Worm (Caenorhabditis elegans) whole organism, L1 larva: ENCODE results near the gene Y54G9A.5.

Experiments used
- F16B12.6 ChIP-seq: fragments of 150-350 bp; optimal IDR thresholded peaks from 2 replicates; lab custom pipeline; 2014; ENCODE audit warnings: missing biosample characterization, missing genetic modification characterization
- blmp-1 ChIP-seq: fragments of 150-350 bp; optimal IDR thresholded peaks from 2 replicates; lab custom pipeline; 2014; ENCODE audit warnings: missing biosample characterization, missing genetic modification characterization
- ceh-82 ChIP-seq, 3 experiments: fragments of 150-350 bp in 1 of 3; sonication (generic microtip) in 2 of 3; optimal IDR thresholded peaks; 2 replicates each; lab custom pipeline; 2014 to 2017; ENCODE audit warnings: missing biosample characterization in 3 of 3, missing genetic modification characterization in 3 of 3
- ceh-90 ChIP-seq: sonication (generic microtip); optimal IDR thresholded peaks from 2 replicates; lab custom pipeline; 2016; ENCODE audit warnings: missing genetic modification characterization, missing compliant biosample characterization
- dsc-1 ChIP-seq: sonication (generic microtip); optimal IDR thresholded peaks from 2 replicates; lab custom pipeline; 2016; ENCODE audit warnings: mild to moderate bottlenecking, missing genetic modification characterization, missing compliant biosample characterization
- efl-1 ChIP-seq, 4 experiments: fragments of 150-350 bp; optimal IDR thresholded peaks in 3 of 4; peaks in 1 of 4; 1 replicate in 1 of 4; 2 replicates in 3 of 4; lab custom pipeline; 2014; ENCODE audit warnings: missing biosample characterization in 2 of 4, missing genetic modification characterization in 2 of 4, missing genetic modification reagents in 2 of 4
- egl-27 ChIP-seq, 2 experiments: fragments of 150-350 bp in 1 of 2; sonication (generic microtip); optimal IDR thresholded peaks; 3 replicates each; lab custom pipeline; 2017 to 2018; ENCODE audit warnings: missing biosample characterization in 2 of 2, missing genetic modification characterization in 2 of 2, missing genetic modification reagents in 2 of 2
- elt-3 ChIP-seq, 6 experiments: fragments of 150-350 bp in 1 of 6; sonication (generic microtip); optimal IDR thresholded peaks; 2 replicates each; lab custom pipeline; 2017 to 2018; ENCODE audit warnings: missing biosample characterization in 6 of 6, missing genetic modification characterization in 6 of 6, inconsistent platforms in 1 of 6
- fkh-10 ChIP-seq: sonication (generic microtip); optimal IDR thresholded peaks from 2 replicates; lab custom pipeline; 2017; ENCODE audit warnings: missing biosample characterization, missing genetic modification reagents, missing genetic modification characterization
- fkh-4 ChIP-seq: sonication (generic microtip); optimal IDR thresholded peaks from 2 replicates; lab custom pipeline; 2016; ENCODE audit warnings: missing compliant biosample characterization, missing genetic modification characterization, borderline replicate concordance
- fkh-8 ChIP-seq: sonication (generic microtip); optimal IDR thresholded peaks from 2 replicates; lab custom pipeline; 2016; ENCODE audit warnings: mild to moderate bottlenecking, missing genetic modification characterization, missing compliant biosample characterization
- fos-1 ChIP-seq: fragments of 150-350 bp; optimal IDR thresholded peaks from 2 replicates; lab custom pipeline; 2014; ENCODE audit warnings: missing biosample characterization, missing genetic modification characterization
- hpl-2 ChIP-seq: fragments of 150-350 bp; optimal IDR thresholded peaks from 2 replicates; lab custom pipeline; 2014; ENCODE audit warnings: missing biosample characterization, missing genetic modification reagents, missing genetic modification characterization
- jun-1 ChIP-seq: fragments of 150-350 bp; optimal IDR thresholded peaks from 2 replicates; lab custom pipeline; 2014; ENCODE audit warnings: missing biosample characterization, missing genetic modification reagents, missing genetic modification characterization
- lin-13 ChIP-seq: fragments of 150-350 bp; optimal IDR thresholded peaks from 2 replicates; lab custom pipeline; 2014; ENCODE audit warnings: missing biosample characterization, missing genetic modification reagents, missing genetic modification characterization
- lin-14 ChIP-seq: fragments of 200-800 bp; sonication (Bioruptor generic); optimal IDR thresholded peaks from 2 replicates; lab custom pipeline; 2018; ENCODE audit warnings: mild to moderate bottlenecking, missing genetic modification characterization, moderate library complexity, missing compliant biosample characterization
- lin-35 ChIP-seq, 2 experiments: fragments of 150-350 bp; optimal IDR thresholded peaks; 2 replicates each; lab custom pipeline; 2014; ENCODE audit warnings: missing biosample characterization in 2 of 2, missing genetic modification characterization in 2 of 2, missing genetic modification reagents in 2 of 2
- lsy-2 ChIP-seq, 2 experiments: fragments of 150-350 bp; optimal IDR thresholded peaks; 2 replicates each; lab custom pipeline; 2014; ENCODE audit warnings: missing biosample characterization in 2 of 2, missing genetic modification characterization in 2 of 2
- mdl-1 ChIP-seq, 2 experiments: fragments of 150-350 bp; optimal IDR thresholded peaks; 2 replicates each; lab custom pipeline; 2014 to 2017; ENCODE audit warnings: missing biosample characterization in 2 of 2, missing genetic modification characterization in 2 of 2, inconsistent platforms in 1 of 2
- nhr-11 ChIP-seq: fragments of 150-350 bp; optimal IDR thresholded peaks from 2 replicates; lab custom pipeline; 2014; ENCODE audit warnings: missing biosample characterization, missing genetic modification characterization
- nhr-12 ChIP-seq: sonication (generic microtip); optimal IDR thresholded peaks from 2 replicates; lab custom pipeline; 2017; ENCODE audit warnings: missing biosample characterization, missing genetic modification characterization
- nhr-20 ChIP-seq: sonication (generic microtip); optimal IDR thresholded peaks from 2 replicates; lab custom pipeline; 2016; ENCODE audit warnings: mild to moderate bottlenecking, missing genetic modification characterization, missing compliant biosample characterization
- nhr-237 ChIP-seq: fragments of 150-350 bp; optimal IDR thresholded peaks from 2 replicates; lab custom pipeline; 2014; ENCODE audit warnings: missing biosample characterization, missing genetic modification characterization
- nhr-71 ChIP-seq: sonication (generic microtip); optimal IDR thresholded peaks from 2 replicates; lab custom pipeline; 2016; ENCODE audit warnings: mild to moderate bottlenecking, missing genetic modification characterization, moderate library complexity, missing compliant biosample characterization
- nhr-84 ChIP-seq: sonication (generic microtip); optimal IDR thresholded peaks from 2 replicates; lab custom pipeline; 2017; ENCODE audit warnings: missing biosample characterization, missing genetic modification characterization
- nhr-85 ChIP-seq: sonication (generic microtip); peaks from one replicate; lab custom pipeline; 2016; ENCODE audit warnings: missing genetic modification characterization, inconsistent platforms, missing compliant biosample characterization
- pag-3 ChIP-seq: sonication (generic microtip); optimal IDR thresholded peaks from 2 replicates; lab custom pipeline; 2017; ENCODE audit warnings: missing genetic modification characterization, mild to moderate bottlenecking, missing compliant biosample characterization, antibody characterized with exemption, borderline replicate concordance; ENCODE audit not compliant: insufficient read depth
- skn-1 ChIP-seq: fragments of 150-350 bp; optimal IDR thresholded peaks from 2 replicates; lab custom pipeline; 2014; ENCODE audit warnings: missing biosample characterization, missing genetic modification characterization
- snpc-4 ChIP-seq: fragments of 150-350 bp; optimal IDR thresholded peaks from 2 replicates; lab custom pipeline; 2014; ENCODE audit warnings: missing biosample characterization, missing genetic modification characterization
- snu-23 ChIP-seq: sonication (generic microtip); optimal IDR thresholded peaks from 2 replicates; lab custom pipeline; 2016; ENCODE audit warnings: missing genetic modification characterization, missing compliant biosample characterization
- sup-37 ChIP-seq: fragments of 200-800 bp; sonication (Bioruptor generic); optimal IDR thresholded peaks from 2 replicates; lab custom pipeline; 2018; ENCODE audit warnings: mild to moderate bottlenecking, missing genetic modification characterization, missing compliant biosample characterization
- unc-130 ChIP-seq: fragments of 150-350 bp; optimal IDR thresholded peaks from 2 replicates; lab custom pipeline; 2017; ENCODE audit warnings: missing biosample characterization, missing genetic modification characterization, inconsistent platforms
- unc-30 ChIP-seq: sonication (generic microtip); optimal IDR thresholded peaks from 2 replicates; lab custom pipeline; 2017; ENCODE audit warnings: missing biosample characterization, missing genetic modification characterization
- unc-86 ChIP-seq: sonication (generic microtip); optimal IDR thresholded peaks from 2 replicates; lab custom pipeline; 2016; ENCODE audit warnings: missing genetic modification characterization, missing compliant biosample characterization
- unc-98 ChIP-seq: fragments of 200-800 bp; sonication (Bioruptor generic); IDR thresholded peaks from 2 replicates; pipeline ENCODE4 v1.3.6; 2022; ENCODE audit warnings: missing genetic modification characterization, missing compliant biosample characterization
- xbp-1 ChIP-seq: sonication (generic microtip); optimal IDR thresholded peaks from 2 replicates; lab custom pipeline; 2016; ENCODE audit warnings: missing genetic modification characterization, missing compliant biosample characterization
- ztf-4 ChIP-seq: fragments of 150-350 bp; optimal IDR thresholded peaks from 2 replicates; lab custom pipeline; 2014; ENCODE audit warnings: missing biosample characterization, missing genetic modification characterization

The Y54G9A.5 gene

ce11 chrII:13741449-13741848 lies 18.6 kb downstream of the Y54G9A.5 start, which contains the start of gene mig-14:
Gene mig-14 (plus strand): TSS chrII:13741738.
- TF ChIP-seq dsc-1 (tag; lab: Kevin White, UChicago) (peak; percentile 55), fkh-10 (no peak), lsy-2 (tag; optimal IDR thresholded peaks at IDR 0.05; lab: Kevin White, UChicago) (no peak), F16B12.6 (tag; lab: Kevin White, UChicago) (no peak), fkh-8 (tag; lab: Kevin White, UChicago) (no peak), unc-86 (tag; lab: Kevin White, UChicago) (no peak), xbp-1 (peak; percentile 7)

DNA sequence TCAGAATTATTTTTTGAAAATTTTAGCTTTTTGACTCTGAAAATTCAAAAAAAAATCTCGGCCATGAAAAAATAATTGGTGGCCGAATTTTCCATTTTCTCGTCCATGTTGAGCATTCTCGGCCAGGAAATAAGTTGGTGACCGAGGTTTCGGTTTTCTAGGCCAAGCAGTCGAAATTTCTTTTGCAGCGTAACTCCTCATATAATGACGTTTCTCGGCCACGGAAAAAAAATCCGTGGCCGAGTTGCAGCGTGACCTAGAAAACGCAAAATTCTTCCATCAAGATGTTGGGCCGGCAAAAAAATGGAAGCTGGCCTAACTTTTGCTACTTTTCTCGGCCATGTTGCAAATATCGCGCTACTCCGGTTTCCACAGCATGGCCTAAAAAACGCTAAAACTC lies 27.3 kb downstream of the Y54G9A.5 start:
- TF ChIP-seq efl-1 (optimal IDR thresholded peaks at IDR 0.05; lab: Kevin White, UChicago) (no peak), efl-1 (GFP tag; optimal IDR thresholded peaks at IDR 0.05 in 1 of 2; lab: Kevin White, UChicago) (peak in 1 of 2 experiments; percentile 76), pag-3 (tag; lab: Kevin White, UChicago) (no peak)
- TF ChIP-seq, all 84 proteins: peak for 1

ce11 chrII:13751030-13751429 lies 28.2 kb downstream of the Y54G9A.5 start:
- TF ChIP-seq lsy-2 (tag; optimal IDR thresholded peaks at IDR 0.05; lab: Kevin White, UChicago) (peak in 1 of 2 experiments; percentile 9), nhr-12 (tag; lab: Kevin White, UChicago) (no peak), blmp-1 (tag; lab: Kevin White, UChicago) (peak; percentile 65), dsc-1 (tag; lab: Kevin White, UChicago) (peak; percentile 29), mdl-1 (tag; optimal IDR thresholded peaks at IDR 0.05; lab: Kevin White, UChicago) (peak in 1 of 2 experiments; percentile 13), nhr-11 (no peak), nhr-85 (tag; lab: Kevin White, UChicago) (peak; percentile 84), elt-3 (tag; optimal IDR thresholded peaks at IDR 0.05; lab: Kevin White, UChicago) (peak in 2 of 6 experiments; percentile 11 to 41), snu-23 (GFP tag; lab: Kevin White, UChicago) (peak; percentile 43), efl-1 (optimal IDR thresholded peaks at IDR 0.05; lab: Kevin White, UChicago) (no peak), efl-1 (GFP tag; optimal IDR thresholded peaks at IDR 0.05 in 1 of 2; lab: Kevin White, UChicago) (peak in 1 of 2 experiments; percentile 90), jun-1 (tag; lab: Kevin White, UChicago) (no peak), fos-1 (no peak), ceh-90 (tag; lab: Kevin White, UChicago) (no peak), lin-35 (GFP tag; optimal IDR thresholded peaks at IDR 0.05; lab: Kevin White, UChicago) (peak in 1 of 2 experiments; percentile 31), unc-98 (no peak), nhr-20 (tag; lab: Kevin White, UChicago) (peak; percentile 47), hpl-2 (GFP tag; lab: Kevin White, UChicago) (no peak)

DNA sequence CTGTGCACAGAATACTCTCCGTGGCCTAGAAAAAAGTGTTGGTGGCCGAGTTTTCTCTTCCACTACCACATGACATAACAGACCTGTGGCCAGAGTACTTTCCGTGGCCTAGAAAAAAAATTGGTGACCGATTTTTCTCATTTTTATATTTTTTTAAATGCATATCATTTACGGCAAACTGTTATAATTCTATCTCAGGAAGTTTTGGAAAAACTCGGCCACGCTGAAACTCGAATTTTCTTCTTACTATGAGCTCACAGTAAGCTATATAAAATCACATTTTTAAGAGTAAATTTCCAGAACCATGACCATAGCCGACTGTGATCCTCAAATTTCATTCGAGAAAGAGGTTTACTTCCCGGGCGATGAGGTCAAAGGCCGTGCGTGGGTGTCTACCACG lies 29.2 kb downstream of the Y54G9A.5 start, which contains the start of gene arrd-14:
Gene arrd-14 (plus strand): TSS at position 301 of the 400 bp plus-strand sequence.
- TF ChIP-seq dsc-1 (tag; lab: Kevin White, UChicago) (no peak), unc-98 (no peak), snpc-4 (tag; lab: Kevin White, UChicago) (no peak), unc-30 (tag; lab: Kevin White, UChicago) (no peak)

DNA sequence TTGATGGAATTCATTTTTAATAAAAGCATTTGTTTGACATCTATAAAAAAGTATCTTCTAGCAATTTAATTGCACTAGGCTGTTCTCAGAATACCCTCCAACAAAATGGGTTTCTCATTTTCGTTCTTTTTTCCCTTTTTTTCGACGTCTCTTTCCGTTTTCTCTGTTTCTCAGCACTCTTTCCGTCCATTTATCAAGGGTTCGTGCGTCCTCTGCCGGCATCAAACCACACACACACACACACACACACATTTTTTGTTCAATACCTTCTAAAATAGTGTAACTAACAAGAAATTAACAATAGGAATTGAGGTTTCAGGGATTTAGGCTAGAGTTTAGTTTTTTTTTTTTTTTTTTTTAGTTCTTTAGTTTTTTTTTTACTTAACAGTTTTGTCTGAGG lies 33.4 kb downstream of the Y54G9A.5 start:
- no peak for TF ChIP-seq ceh-90 (tag; lab: Kevin White, UChicago)
- TF ChIP-seq fkh-10, result no peak
- TF ChIP-seq ztf-4 (tag; lab: Kevin White, UChicago), result no peak
- peak; percentile 75 for TF ChIP-seq lin-14 (GFP tag; lab: Kevin White, UChicago)
- peak; percentile 6 for TF ChIP-seq skn-1 (tag; lab: Kevin White, UChicago)
- no peak for TF ChIP-seq fkh-4 (tag; lab: Kevin White, UChicago)
- no peak for TF ChIP-seq ceh-82 (tag; optimal IDR thresholded peaks at IDR 0.05; lab: Kevin White, UChicago)
- TF ChIP-seq egl-27 (tag; optimal IDR thresholded peaks at IDR 0.05; lab: Kevin White, UChicago), result no peak
- TF ChIP-seq sup-37, result no peak
- no peak for TF ChIP-seq lin-13 (GFP tag; lab: Kevin White, UChicago)
- no peak for TF ChIP-seq fos-1
- TF ChIP-seq nhr-237 (tag; lab: Kevin White, UChicago), result no peak
- no peak for TF ChIP-seq unc-130 (tag; lab: Kevin White, UChicago)
- peak in 1 of 2 experiments; percentile 26 for TF ChIP-seq lsy-2 (tag; optimal IDR thresholded peaks at IDR 0.05; lab: Kevin White, UChicago)
- TF ChIP-seq unc-98, result no peak
- no peak for TF ChIP-seq efl-1 (optimal IDR thresholded peaks at IDR 0.05; lab: Kevin White, UChicago)
- peak in 1 of 2 experiments; percentile 82 for TF ChIP-seq efl-1 (GFP tag; optimal IDR thresholded peaks at IDR 0.05 in 1 of 2; lab: Kevin White, UChicago)
- peak; percentile 74 for TF ChIP-seq blmp-1 (tag; lab: Kevin White, UChicago)
- peak; percentile 60 for TF ChIP-seq nhr-71 (tag; lab: Kevin White, UChicago)
- no peak for TF ChIP-seq nhr-84 (tag; lab: Kevin White, UChicago)
- peak; percentile 59 for TF ChIP-seq nhr-85 (tag; lab: Kevin White, UChicago)
- TF ChIP-seq elt-3 (tag; optimal IDR thresholded peaks at IDR 0.05; lab: Kevin White, UChicago), result no peak
